Worm (Caenorhabditis elegans) whole organism, young adult: ENCODE results near the gene srh-60.
A peak's percentile ranks its signal among the peaks of the same experiment; 100 is the strongest.

Source experiments
- B0261.1 ChIP-seq: sonication (generic microtip); optimal IDR thresholded peaks from 2 replicates; lab custom pipeline; 2016; ENCODE audit warnings: mild to moderate bottlenecking, missing genetic modification characterization, moderate library complexity, missing compliant biosample characterization
- B0336.3 ChIP-seq: fragments of 200-800 bp; sonication (Bioruptor generic); IDR thresholded peaks from 2 replicates; pipeline ENCODE4 v1.3.6; 2022; ENCODE audit warnings: missing genetic modification characterization, missing compliant biosample characterization
- C06A6.2 ChIP-seq: fragments of 200-800 bp; sonication (Bioruptor generic); conservative IDR thresholded peaks from 2 replicates; pipeline ENCODE4 v1.3.6; 2022; ENCODE audit warnings: missing genetic modification characterization, missing compliant biosample characterization
- D2030.7 ChIP-seq: fragments of 200-800 bp; sonication (Bioruptor generic); IDR thresholded peaks from 2 replicates; pipeline ENCODE4 v1.3.6; 2022; ENCODE audit warnings: missing genetic modification reagents, missing genetic modification characterization, missing compliant biosample characterization
- F33H1.4 ChIP-seq: fragments of 200-800 bp; sonication (Bioruptor generic); IDR thresholded peaks from 2 replicates; pipeline ENCODE4 v1.3.6; 2022; ENCODE audit warnings: missing genetic modification reagents, missing genetic modification characterization, missing compliant biosample characterization
- F37B4.10 ChIP-seq: fragments of 200-800 bp; sonication (Bioruptor generic); IDR thresholded peaks from 2 replicates; pipeline ENCODE4 v1.3.6; 2022; ENCODE audit warnings: missing genetic modification characterization, missing compliant biosample characterization
- T07F8.4 ChIP-seq: sonication (generic microtip); optimal IDR thresholded peaks from 2 replicates; lab custom pipeline; 2016; ENCODE audit warnings: mild to moderate bottlenecking, missing genetic modification characterization, moderate library complexity, missing compliant biosample characterization
- Y95B8A.8 ChIP-seq: fragments of 200-800 bp; sonication (Bioruptor generic); IDR thresholded peaks from 2 replicates; pipeline ENCODE4 v1.3.6; 2022; ENCODE audit warnings: missing genetic modification reagents, missing genetic modification characterization, missing compliant biosample characterization
- akir-1 ChIP-seq: fragments of 200-800 bp; sonication (Bioruptor generic); optimal IDR thresholded peaks from 2 replicates; lab custom pipeline; 2018; ENCODE audit warnings: mild to moderate bottlenecking, missing genetic modification characterization, moderate library complexity, missing compliant biosample characterization
- attf-5 ChIP-seq: fragments of 200-800 bp; sonication (Bioruptor generic); optimal IDR thresholded peaks from 2 replicates; lab custom pipeline; 2018; ENCODE audit warnings: mild to moderate bottlenecking, missing genetic modification characterization, missing compliant biosample characterization
- cebp-1 ChIP-seq, 2 experiments: fragments of 200-800 bp in 1 of 2; sonication (Bioruptor generic) in 1 of 2; sonication (generic microtip) in 1 of 2; IDR thresholded peaks in 1 of 2; optimal IDR thresholded peaks in 1 of 2; 2 replicates each; pipeline versions ENCODE4 v1.3.6 to Lab custom; 2017 to 2022; ENCODE audit warnings: missing compliant biosample characterization in 2 of 2, missing genetic modification characterization in 2 of 2, mild to moderate bottlenecking in 1 of 2, missing genetic modification reagents in 1 of 2, moderate library complexity in 1 of 2
- ceh-27 ChIP-seq: fragments of 200-800 bp; sonication (Bioruptor generic); optimal IDR thresholded peaks from 2 replicates; lab custom pipeline; 2018; ENCODE audit warnings: mild to moderate bottlenecking, missing genetic modification characterization, moderate library complexity, missing compliant biosample characterization
- ceh-91 ChIP-seq: fragments of 200-800 bp; sonication (Bioruptor generic); IDR thresholded peaks from 2 replicates; pipeline ENCODE4 v1.3.6; 2022; ENCODE audit warnings: missing genetic modification reagents, missing genetic modification characterization, missing compliant biosample characterization
- dox-1 ChIP-seq: fragments of 200-800 bp; sonication (Bioruptor generic); IDR thresholded peaks from 2 replicates; pipeline ENCODE4 v1.3.6; 2022; ENCODE audit warnings: missing genetic modification reagents, missing genetic modification characterization, missing compliant biosample characterization
- dpff-1 ChIP-seq: sonication (generic microtip); optimal IDR thresholded peaks from 2 replicates; lab custom pipeline; 2017; ENCODE audit warnings: mild to moderate bottlenecking, missing genetic modification characterization, missing compliant biosample characterization
- efl-1 ChIP-seq: fragments of 150-350 bp; optimal IDR thresholded peaks from 2 replicates; lab custom pipeline; 2014; ENCODE audit warnings: missing biosample characterization, missing genetic modification reagents, missing genetic modification characterization
- egrh-3 ChIP-seq: fragments of 200-800 bp; sonication (Bioruptor generic); IDR thresholded peaks from 2 replicates; pipeline ENCODE4 v1.3.6; 2022; ENCODE audit warnings: missing genetic modification reagents, missing genetic modification characterization, missing compliant biosample characterization
- hlh-12 ChIP-seq: sonication (generic microtip); optimal IDR thresholded peaks from 2 replicates; lab custom pipeline; 2016; ENCODE audit warnings: missing genetic modification characterization, missing compliant biosample characterization
- hmg-1.2 ChIP-seq: fragments of 200-800 bp; sonication (Bioruptor generic); IDR thresholded peaks from 2 replicates; pipeline ENCODE4 v1.3.6; 2022; ENCODE audit warnings: missing genetic modification reagents, missing genetic modification characterization, missing compliant biosample characterization
- let-526 ChIP-seq: fragments of 200-800 bp; sonication (Bioruptor generic); IDR thresholded peaks from 2 replicates; pipeline ENCODE4 v1.3.6; 2022; ENCODE audit warnings: missing genetic modification reagents, missing genetic modification characterization, missing compliant biosample characterization
- let-607 ChIP-seq, 2 experiments: fragments of 200-800 bp in 1 of 2; sonication (Bioruptor generic) in 1 of 2; sonication (generic microtip) in 1 of 2; optimal IDR thresholded peaks; 2 replicates each; lab custom pipeline; 2016 to 2018; ENCODE audit warnings: mild to moderate bottlenecking in 2 of 2, missing compliant biosample characterization in 2 of 2, missing genetic modification characterization in 2 of 2, moderate library complexity in 2 of 2, missing genotype in 1 of 2
- lin-35 ChIP-seq, 3 experiments: fragments of 150-350 bp in 2 of 3; sonication (generic microtip) in 1 of 3; optimal IDR thresholded peaks; 2 replicates each; lab custom pipeline; 2014 to 2018; ENCODE audit warnings: missing biosample characterization in 3 of 3, missing genetic modification characterization in 3 of 3, missing genetic modification reagents in 3 of 3
- lin-40 ChIP-seq: sonication (generic microtip); optimal IDR thresholded peaks from 2 replicates; lab custom pipeline; 2016; ENCODE audit warnings: missing genetic modification characterization, mild to moderate bottlenecking, missing compliant biosample characterization, missing genotype, missing genetic modification reagents
- lin-54 ChIP-seq: fragments of 200-800 bp; sonication (Bioruptor generic); optimal IDR thresholded peaks from 2 replicates; lab custom pipeline; 2018; ENCODE audit warnings: mild to moderate bottlenecking, missing genetic modification characterization, missing compliant biosample characterization
- lsl-1 ChIP-seq: fragments of 200-800 bp; sonication (Bioruptor generic); optimal IDR thresholded peaks from 2 replicates; lab custom pipeline; 2018; ENCODE audit warnings: mild to moderate bottlenecking, missing genetic modification characterization, moderate library complexity, missing compliant biosample characterization
- madf-6 ChIP-seq: fragments of 200-800 bp; sonication (Bioruptor generic); IDR thresholded peaks from 2 replicates; pipeline ENCODE4 v1.3.6; 2022; ENCODE audit warnings: missing genetic modification reagents, missing genetic modification characterization, missing compliant biosample characterization
- madf-8 ChIP-seq: fragments of 200-800 bp; sonication (Bioruptor generic); conservative IDR thresholded peaks from 2 replicates; pipeline ENCODE4 v1.3.6; 2022; ENCODE audit warnings: missing genetic modification reagents, missing genetic modification characterization, missing compliant biosample characterization
- mcd-1 ChIP-seq: fragments of 200-800 bp; sonication (Bioruptor generic); IDR thresholded peaks from 2 replicates; pipeline ENCODE4 v1.3.6; 2022; ENCODE audit warnings: missing genetic modification reagents, missing genetic modification characterization, missing compliant biosample characterization
- mes-4 ChIP-seq: sonication (generic microtip); optimal IDR thresholded peaks from 2 replicates; lab custom pipeline; 2016; ENCODE audit warnings: missing genotype, missing genetic modification characterization, missing compliant biosample characterization
- nhr-120 ChIP-seq: fragments of 200-800 bp; sonication (Bioruptor generic); IDR thresholded peaks from 2 replicates; pipeline ENCODE4 v1.3.6; 2022; ENCODE audit warnings: missing genetic modification characterization, missing compliant biosample characterization
- nhr-179 ChIP-seq: sonication (generic microtip); optimal IDR thresholded peaks from 2 replicates; lab custom pipeline; 2016; ENCODE audit warnings: mild to moderate bottlenecking, missing genetic modification characterization, missing compliant biosample characterization
- nhr-27 ChIP-seq: fragments of 200-800 bp; sonication (Bioruptor generic); optimal IDR thresholded peaks from 2 replicates; lab custom pipeline; 2018; ENCODE audit warnings: mild to moderate bottlenecking, missing genetic modification characterization, moderate library complexity, missing compliant biosample characterization
- nhr-80 ChIP-seq: sonication (generic microtip); optimal IDR thresholded peaks from 2 replicates; lab custom pipeline; 2016; ENCODE audit warnings: missing genetic modification characterization, missing compliant biosample characterization
- pbrm-1 ChIP-seq: fragments of 200-800 bp; sonication (Bioruptor generic); IDR thresholded peaks from 2 replicates; pipeline ENCODE4 v1.3.6; 2022; ENCODE audit warnings: missing genetic modification reagents, missing genetic modification characterization, missing compliant biosample characterization
- pha-4 ChIP-seq: fragments of 150-350 bp; sonication (generic microtip); optimal IDR thresholded peaks from 2 replicates; lab custom pipeline; 2014; ENCODE audit warnings: missing biosample characterization, missing genetic modification reagents, missing genetic modification characterization
- rcor-1 ChIP-seq: fragments of 200-800 bp; sonication (Bioruptor generic); IDR thresholded peaks from 2 replicates; pipeline ENCODE4 v1.3.6; 2022; ENCODE audit warnings: missing genetic modification reagents, missing genetic modification characterization, missing compliant biosample characterization
- repo-1 ChIP-seq: sonication (generic microtip); optimal IDR thresholded peaks from 2 replicates; lab custom pipeline; 2017; ENCODE audit warnings: mild to moderate bottlenecking, missing genetic modification characterization, missing compliant biosample characterization
- snpc-1.1 ChIP-seq: sonication (generic microtip); optimal IDR thresholded peaks from 2 replicates; lab custom pipeline; 2017; ENCODE audit warnings: missing genetic modification characterization, mild to moderate bottlenecking, missing compliant biosample characterization, antibody characterized with exemption, moderate library complexity, missing genotype, missing genetic modification reagents; ENCODE audit not compliant: insufficient read depth
- snpc-4 ChIP-seq, 5 experiments: fragments of 150-350 bp in 1 of 5; sonication (generic microtip) in 4 of 5; optimal IDR thresholded peaks; 2 replicates each; lab custom pipeline; 2014 to 2018; ENCODE audit warnings: missing genetic modification characterization in 5 of 5, missing biosample characterization in 3 of 5, antibody characterized with exemption in 2 of 5, mild to moderate bottlenecking in 2 of 5, missing compliant biosample characterization in 2 of 5, missing genotype in 2 of 5, moderate library complexity in 2 of 5, missing genetic modification reagents in 1 of 5
- sptf-2 ChIP-seq: fragments of 200-800 bp; sonication (Bioruptor generic); optimal IDR thresholded peaks from 2 replicates; lab custom pipeline; 2018; ENCODE audit warnings: mild to moderate bottlenecking, missing genetic modification characterization, missing compliant biosample characterization
- tbp1 ChIP-seq: fragments of 200-800 bp; sonication (Bioruptor generic); optimal IDR thresholded peaks from 2 replicates; lab custom pipeline; 2018; ENCODE audit warnings: mild to moderate bottlenecking, missing genetic modification characterization, missing compliant biosample characterization
- xnd-1 ChIP-seq: sonication (generic microtip); optimal IDR thresholded peaks from 2 replicates; lab custom pipeline; 2016; ENCODE audit warnings: missing genotype, missing genetic modification reagents, missing genetic modification characterization, missing compliant biosample characterization
- ztf-26 ChIP-seq: sonication (generic microtip); optimal IDR thresholded peaks from 2 replicates; lab custom pipeline; 2017; ENCODE audit warnings: missing genetic modification characterization, missing compliant biosample characterization

Gene srh-60

ce11 chrII:3550352-3550751 lies 33.1 kb upstream of the srh-60 start, which contains the start of gene W10G11.19:
W10G11.19 (plus strand) TSS chrII:3550652.
- peak; percentile 59 for TF ChIP-seq nhr-80 (tag; lab: Kevin White, UChicago)
- no peak for TF ChIP-seq nhr-179 (tag; lab: Kevin White, UChicago)
- TF ChIP-seq, all 124 proteins: peak for 1

DNA sequence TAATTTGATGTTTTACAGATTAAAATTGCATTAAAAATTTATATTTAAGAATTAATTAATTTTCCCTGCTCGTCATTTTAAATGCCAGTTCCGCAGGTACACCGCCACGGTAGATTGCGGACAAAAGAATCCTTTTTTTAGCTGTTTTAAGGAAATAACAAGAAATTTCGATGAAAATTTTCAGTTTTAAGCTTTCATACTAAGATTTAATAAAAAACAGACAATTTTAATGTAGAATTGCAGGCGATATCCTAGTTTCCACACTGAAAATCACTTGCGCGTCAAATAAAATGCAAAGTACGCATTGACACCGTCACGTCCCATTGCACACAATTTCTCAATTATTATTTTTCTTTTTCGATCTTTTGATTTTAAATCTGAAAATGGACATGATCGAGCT lies 30.0 kb upstream of the srh-60 start, which contains the start of gene dnc-3:
Gene dnc-3, plus strand, starts transcription at position 272 of the 400 bp plus-strand sequence.
- no peak for TF ChIP-seq C06A6.2 (GFP tag; lab: Robert Waterston, UW)
- peak; percentile 64; the same call in 1 of the 2 replicates for TF ChIP-seq B0336.3 (GFP tag; lab: Robert Waterston, UW)
- no peak for TF ChIP-seq pha-4
- no peak for TF ChIP-seq mes-4 (tag; lab: Kevin White, UChicago)
- TF ChIP-seq lin-35 (GFP tag; optimal IDR thresholded peaks at IDR 0.05; lab: Kevin White, UChicago), result peak in 1 of 3 experiments; percentile 31
- 0 out of 2 replicates have a peak, but pooled peaks have one; percentile 22 for TF ChIP-seq pbrm-1 (GFP tag; lab: Robert Waterston, UW)
- TF ChIP-seq F33H1.4 (GFP tag; lab: Robert Waterston, UW), result peak; percentile 50; the same call in 1 of the 2 replicates
- peak; percentile 23; the same call in 1 of the 2 replicates for TF ChIP-seq hmg-1.2 (GFP tag; lab: Robert Waterston, UW)
- peak; percentile 53 for TF ChIP-seq madf-8 (GFP tag; lab: Robert Waterston, UW)
- TF ChIP-seq snpc-4 (GFP tag; optimal IDR thresholded peaks at IDR 0.05; lab: Kevin White, UChicago), result no peak
- peak in 1 of 4 experiments; percentile 45 for TF ChIP-seq snpc-4 (tag; optimal IDR thresholded peaks at IDR 0.05; lab: Kevin White, UChicago)
- peak in 1 of 2 experiments; percentile 61 for TF ChIP-seq let-607 (tag; optimal IDR thresholded peaks at IDR 0.05; lab: Kevin White, UChicago)
- TF ChIP-seq efl-1 (GFP tag; lab: Kevin White, UChicago), result peak; percentile 24
- peak; percentile 37 for TF ChIP-seq ztf-26 (tag; lab: Kevin White, UChicago)
- peak; percentile 62; the same call in 1 of the 2 replicates for TF ChIP-seq ceh-91
- peak; percentile 78 for TF ChIP-seq lin-40 (tag; lab: Kevin White, UChicago)
- no peak for TF ChIP-seq ceh-27 (GFP tag; lab: Kevin White, UChicago)
- peak; percentile 45 for TF ChIP-seq attf-5 (GFP tag; lab: Kevin White, UChicago)
- peak; percentile 20 for TF ChIP-seq B0261.1 (tag; lab: Kevin White, UChicago)
- peak; percentile 42 for TF ChIP-seq lin-54 (GFP tag; lab: Kevin White, UChicago)
- TF ChIP-seq mcd-1 (GFP tag; lab: Robert Waterston, UW), result peak; percentile 61
- TF ChIP-seq tbp1, result peak; percentile 20
- TF ChIP-seq dox-1 (GFP tag; lab: Robert Waterston, UW), result 0 out of 2 replicates have a peak, but pooled peaks have one; percentile 9
- peak; percentile 61 for TF ChIP-seq lsl-1 (GFP tag; lab: Kevin White, UChicago)
- peak; percentile 66 for TF ChIP-seq xnd-1 (tag; lab: Kevin White, UChicago)
- TF ChIP-seq madf-6 (GFP tag; lab: Robert Waterston, UW), result peak; percentile 73; the same call in 1 of the 2 replicates
- 0 out of 2 replicates have a peak, but pooled peaks have one; percentile 20 for TF ChIP-seq cebp-1 (GFP tag; IDR thresholded peaks at IDR 0.05; lab: Robert Waterston, UW)
- peak; percentile 79 for TF ChIP-seq cebp-1 (tag; optimal IDR thresholded peaks at IDR 0.05; lab: Kevin White, UChicago)
- TF ChIP-seq Y95B8A.8, result no peak
- TF ChIP-seq nhr-27 (tag; lab: Kevin White, UChicago), result no peak

- TF ChIP-seq dpff-1 (no peak), hmg-1.2 (GFP tag; lab: Robert Waterston, UW) (no peak), akir-1 (GFP tag; lab: Kevin White, UChicago) (no peak), D2030.7 (GFP tag; lab: Robert Waterston, UW) (0 out of 2 replicates have a peak, but pooled peaks have one; percentile 11), nhr-120 (no peak), repo-1 (no peak), egrh-3 (GFP tag; lab: Robert Waterston, UW) (no peak), let-526 (GFP tag; lab: Robert Waterston, UW) (no peak), pha-4 (no peak), hlh-12 (tag; lab: Kevin White, UChicago) (no peak), lin-54 (GFP tag; lab: Kevin White, UChicago) (peak; percentile 56), F37B4.10 (GFP tag; lab: Robert Waterston, UW) (no peak), let-607 (tag; optimal IDR thresholded peaks at IDR 0.05; lab: Kevin White, UChicago) (no peak), snpc-1.1 (tag; lab: Kevin White, UChicago) (no peak), T07F8.4 (tag; lab: Kevin White, UChicago) (no peak), mes-4 (tag; lab: Kevin White, UChicago) (no peak), xnd-1 (tag; lab: Kevin White, UChicago) (peak; percentile 55), rcor-1 (GFP tag; lab: Robert Waterston, UW) (no peak), nhr-179 (tag; lab: Kevin White, UChicago) (no peak), sptf-2 (GFP tag; lab: Kevin White, UChicago) (no peak)
Measured at ce11 chrII:3554673-3555072, 28.8 kb upstream of the srh-60 start.
